Worm (Caenorhabditis elegans): ENCODE results near the gene T28A8.4.

T28A8.4 gene

DNA sequence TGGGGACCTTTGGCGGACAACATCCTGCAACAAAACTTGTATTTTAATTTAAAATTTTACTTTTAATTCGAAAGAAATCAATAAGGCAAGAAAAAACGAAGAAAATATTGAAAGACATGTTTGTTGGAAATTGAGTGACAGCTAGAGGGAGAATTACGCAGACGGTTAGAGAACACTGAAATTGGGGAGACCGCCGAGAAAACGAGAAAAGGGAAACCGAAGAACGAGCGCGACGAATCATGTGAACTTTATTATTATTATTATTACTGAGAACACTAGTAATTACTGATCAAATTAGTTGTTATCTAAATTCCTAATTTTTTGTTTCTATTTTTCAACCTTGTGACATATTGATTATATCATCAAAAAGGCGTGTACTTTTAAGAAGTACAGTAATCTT, 45.5 kb downstream of the T28A8.4 start, which contains the start of gene mmad-1 (continued):
- TF ChIP-seq ztf-4 (tag; optimal IDR thresholded peaks at IDR 0.05): peak; percentile 32
- no peak for TF ChIP-seq zag-1 (tag; optimal IDR thresholded peaks at IDR 0.05)
- no peak for TF ChIP-seq ceh-16 (tag; optimal IDR thresholded peaks at IDR 0.05)
- TF ChIP-seq blmp-1 (tag; optimal IDR thresholded peaks at IDR 0.05; ENCODE audit: insufficient read depth): peak; percentile 76
- TF ChIP-seq dmd-4 (tag; optimal IDR thresholded peaks at IDR 0.05): no peak
- no peak for TF ChIP-seq nhr-11 (tag; optimal IDR thresholded peaks at IDR 0.05)
- no peak for TF ChIP-seq ztf-11 (tag; optimal IDR thresholded peaks at IDR 0.05)
- TF ChIP-seq elt-1 (tag; optimal IDR thresholded peaks at IDR 0.05): no peak
- no peak for TF ChIP-seq mdl-1 (tag; optimal IDR thresholded peaks at IDR 0.05)
- TF ChIP-seq gmeb-1 (tag; optimal IDR thresholded peaks at IDR 0.05): peak; percentile 22
- peak in 1 of 2 experiments; percentile 67 for TF ChIP-seq lsy-2 (tag; optimal IDR thresholded peaks at IDR 0.05)
- TF ChIP-seq unc-39 (tag; optimal IDR thresholded peaks at IDR 0.05): no peak
- no peak for TF ChIP-seq lin-39 (tag; optimal IDR thresholded peaks at IDR 0.05)

DNA sequence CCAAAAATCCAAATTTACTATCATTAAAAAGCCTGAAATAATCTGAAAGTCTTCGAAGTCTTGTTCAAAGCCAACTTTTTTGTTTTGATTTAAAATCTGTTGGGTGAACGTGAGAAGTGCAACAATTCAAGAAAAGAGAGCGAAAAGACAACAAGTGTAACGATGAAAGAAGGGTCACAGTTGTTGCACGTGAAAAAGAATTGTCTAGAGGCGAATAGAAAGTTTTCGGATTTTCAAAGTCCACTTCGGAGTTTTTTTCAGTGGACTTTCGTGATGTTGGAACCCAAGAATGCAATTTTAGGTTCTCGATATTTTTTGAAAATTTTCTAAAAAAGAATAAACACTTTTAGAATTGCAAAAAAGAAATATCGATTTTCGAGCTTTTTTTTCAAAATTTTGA, 46.5 kb downstream of the T28A8.4 start:
- TF ChIP-seq nhr-129 (tag; optimal IDR thresholded peaks at IDR 0.05) (peak; percentile 9), lsy-2 (tag; optimal IDR thresholded peaks at IDR 0.05) (peak in 1 of 2 experiments; percentile 9), ama-1 (optimal IDR thresholded peaks at IDR 0.05) (peak; percentile 32), elt-3 (tag; optimal IDR thresholded peaks at IDR 0.05) (no peak), mdl-1 (tag; optimal IDR thresholded peaks at IDR 0.05) (no peak), nhr-77 (tag; optimal IDR thresholded peaks at IDR 0.05) (no peak)
